Worm (Caenorhabditis elegans): ENCODE results near the gene vps-26.
A peak's percentile ranks its signal among the peaks of the same experiment; 100 is the strongest.

Gene vps-26

ce11 chrIV:9316068-9316681, 25.4 kb downstream of the vps-26 start, which contains the start of the genes F49C12.9 and rpn-7 (continued):
- no peak for TF ChIP-seq hlh-30 (tag; optimal IDR thresholded peaks at IDR 0.05; ENCODE audit: insufficient read depth)
- no peak for TF ChIP-seq ceh-22 (tag; optimal IDR thresholded peaks at IDR 0.05)
- peak; percentile 65 for TF ChIP-seq unc-42 (tag; optimal IDR thresholded peaks at IDR 0.05)
- no peak for TF ChIP-seq elt-4 (tag; optimal IDR thresholded peaks at IDR 0.05)
- peak; percentile 72 for TF ChIP-seq sox-2 (GFP tag; IDR thresholded peaks at IDR 0.05)
- TF ChIP-seq nhr-11 (tag; optimal IDR thresholded peaks at IDR 0.05): no peak
- peak; percentile 43 for TF ChIP-seq fax-1 (tag; optimal IDR thresholded peaks at IDR 0.05)
- TF ChIP-seq gmeb-2 (tag; optimal IDR thresholded peaks at IDR 0.05): no peak
- peak; percentile 24 for TF ChIP-seq syd-9 (tag; optimal IDR thresholded peaks at IDR 0.05)
- TF ChIP-seq fkh-6 (tag; optimal IDR thresholded peaks at IDR 0.05): peak; percentile 65
- TF ChIP-seq pha-4 (tag; optimal IDR thresholded peaks at IDR 0.05): no peak
- TF ChIP-seq ceh-34 (tag; optimal IDR thresholded peaks at IDR 0.05): peak; percentile 68
- TF ChIP-seq ceh-6 (GFP tag; optimal IDR thresholded peaks at IDR 0.05): peak; percentile 64
- no peak for TF ChIP-seq ceh-30 (tag; optimal IDR thresholded peaks at IDR 0.05)
- peak; percentile 64 for TF ChIP-seq nfya-1 (tag; optimal IDR thresholded peaks at IDR 0.05)
- TF ChIP-seq zip-5 (tag; optimal IDR thresholded peaks at IDR 0.05): peak; percentile 44
- no peak for TF ChIP-seq unc-55 (GFP tag; optimal IDR thresholded peaks at IDR 0.05)
- no peak for TF ChIP-seq ceh-24 (tag; optimal IDR thresholded peaks at IDR 0.05)
- peak; percentile 28 for TF ChIP-seq eyg-1 (tag; optimal IDR thresholded peaks at IDR 0.05)
- TF ChIP-seq C08G9.2 (tag; optimal IDR thresholded peaks at IDR 0.05): peak; percentile 23
- TF ChIP-seq pros-1 (tag; optimal IDR thresholded peaks at IDR 0.05): no peak
- TF ChIP-seq sdc-2 (tag; optimal IDR thresholded peaks at IDR 0.05): no peak
- peak; percentile 72 for TF ChIP-seq nhr-232 (tag; optimal IDR thresholded peaks at IDR 0.05)
- no peak for TF ChIP-seq sox-4 (tag; optimal IDR thresholded peaks at IDR 0.05)
- no peak for TF ChIP-seq fkh-10 (GFP tag; optimal IDR thresholded peaks at IDR 0.05)
- TF ChIP-seq K09A11.1 (tag; optimal IDR thresholded peaks at IDR 0.05; ENCODE audit: insufficient read depth): peak; percentile 81
- TF ChIP-seq dve-1 (tag; optimal IDR thresholded peaks at IDR 0.05): no peak
- TF ChIP-seq tbx-2 (tag; optimal IDR thresholded peaks at IDR 0.05): peak; percentile 79
- peak; percentile 82 for TF ChIP-seq elt-2 (tag; optimal IDR thresholded peaks at IDR 0.05)
- peak; percentile 51 for TF ChIP-seq hlh-6 (tag; optimal IDR thresholded peaks at IDR 0.05)
- peak; percentile 49 for TF ChIP-seq ztf-16 (tag; optimal IDR thresholded peaks at IDR 0.05)
- TF ChIP-seq ref-2 (tag; optimal IDR thresholded peaks at IDR 0.05): peak; percentile 22
- no peak for TF ChIP-seq ama-1 (optimal IDR thresholded peaks at IDR 0.05)
- TF ChIP-seq pag-3 (tag; optimal IDR thresholded peaks at IDR 0.05; ENCODE audit: borderline replicate concordance): no peak
- TF ChIP-seq ets-4 (tag; optimal IDR thresholded peaks at IDR 0.05): no peak
- TF ChIP-seq pax-1 (tag; optimal IDR thresholded peaks at IDR 0.05): no peak
- no peak for TF ChIP-seq tbx-7 (tag; optimal IDR thresholded peaks at IDR 0.05)
- TF ChIP-seq lin-11 (tag; optimal IDR thresholded peaks at IDR 0.05): peak; percentile 25
- TF ChIP-seq C38D4.7 (GFP tag; optimal IDR thresholded peaks at IDR 0.05): peak; percentile 61
- TF ChIP-seq ceh-2 (tag; optimal IDR thresholded peaks at IDR 0.05): peak; percentile 62
- TF ChIP-seq pqm-1 (tag; optimal IDR thresholded peaks at IDR 0.05): no peak
- TF ChIP-seq ceh-9 (tag; optimal IDR thresholded peaks at IDR 0.05): no peak
- no peak for TF ChIP-seq dmd-4 (tag; optimal IDR thresholded peaks at IDR 0.05; ENCODE audit: borderline replicate concordance)
- TF ChIP-seq rnt-1 (tag; optimal IDR thresholded peaks at IDR 0.05): peak; percentile 42
- peak; percentile 13 for TF ChIP-seq T23F11.4 (GFP tag; optimal IDR thresholded peaks at IDR 0.05)
- peak; percentile 35 for TF ChIP-seq F13H6.1 (tag; optimal IDR thresholded peaks at IDR 0.05)
- peak; percentile 5 for TF ChIP-seq npax-4 (tag; optimal IDR thresholded peaks at IDR 0.05)

Measured in whole organism, late embryonic.